Fruit fly (Drosophila melanogaster) whole organism, pupa: ENCODE data around the gene CG10730.

ENCODE experiments used
- CG9948 ChIP-seq: fragments of 200-800 bp; sonication (Bioruptor generic); optimal IDR thresholded peaks from 2 replicates; lab custom pipeline; 2018; ENCODE audit warnings: missing biosample characterization, mild to moderate bottlenecking, missing genetic modification characterization, moderate library complexity
- EcR ChIP-seq: fragments of 200-800 bp; sonication (Bioruptor generic); optimal IDR thresholded peaks from 3 replicates; lab custom pipeline; 2019; ENCODE audit warnings: missing biosample characterization, missing genetic modification characterization, mild to moderate bottlenecking, moderate library complexity, missing genetic modification reagents
- fd96Ca ChIP-seq: fragments of 200-800 bp; sonication (Bioruptor generic); IDR thresholded peaks from 3 replicates; pipeline ENCODE4 v1.3.6; 2022; ENCODE audit warnings: missing biosample characterization, missing genetic modification characterization

dm6 chr2L:20098194-20098593, 26.2 kb upstream of the CG10730 start:
- no peak for TF ChIP-seq CG9948
- TF ChIP-seq fd96Ca (GFP tag; lab: Robert Waterston, UW), result no peak
- TF ChIP-seq EcR, result no peak
